Worm (Caenorhabditis elegans): ENCODE results near the gene ZK662.5.

The ZK662.5 gene

DNA sequence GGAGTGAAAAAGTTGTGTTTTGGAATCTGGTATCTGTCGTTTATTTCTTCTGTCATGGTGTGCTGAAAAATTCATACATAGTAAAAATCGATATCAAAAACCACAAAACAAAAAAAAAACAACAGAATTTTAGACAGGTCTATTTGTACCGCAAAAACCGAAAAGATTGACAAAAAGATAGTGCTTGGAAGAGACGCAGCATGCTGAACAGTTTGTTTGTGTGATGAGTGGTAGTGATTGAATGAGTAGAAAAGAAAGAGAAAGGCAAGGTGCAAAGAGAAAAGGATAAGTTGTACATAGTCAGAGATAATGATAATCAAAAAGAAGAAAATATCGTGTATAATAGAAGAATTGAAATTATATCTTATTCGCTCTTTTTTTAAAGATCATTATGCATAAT is 51.2 kb downstream of the ZK662.5 start, which contains the start of gene Y7A5A.2:
TSS of gene Y7A5A.2 (minus strand) at position 62 of the 400 bp plus-strand sequence.
- TF ChIP-seq unc-62 (GFP tag; optimal IDR thresholded peaks at IDR 0.05), result no peak
